Fruit fly (Drosophila melanogaster): ENCODE data around the gene TwdlZ.

TwdlZ gene

DNA sequence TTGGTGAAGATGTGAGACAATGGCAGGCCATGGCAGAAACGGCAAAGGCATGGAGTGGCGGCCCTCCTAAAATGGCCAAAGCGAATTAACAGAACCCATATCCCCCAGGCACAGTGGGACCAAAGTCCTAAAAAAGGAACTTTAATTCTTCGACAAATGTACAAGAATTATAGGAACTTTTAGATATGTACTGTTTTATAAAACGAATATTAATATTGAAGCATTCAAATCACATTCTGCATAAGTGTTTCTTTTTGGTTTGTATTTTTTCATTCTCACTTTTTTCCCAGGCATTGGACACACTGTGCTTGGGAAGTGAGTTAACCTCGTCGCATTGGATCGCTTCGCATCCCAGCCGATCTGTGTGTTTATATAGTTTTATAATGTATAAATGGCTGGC, 27.0 kb downstream of the TwdlZ start (continued):
- TF ChIP-seq stc (GFP tag; IDR thresholded peaks at IDR 0.05) (no peak), CG7372 (GFP tag; IDR thresholded peaks at IDR 0.05) (no peak), CG17912 (GFP tag; optimal IDR thresholded peaks at IDR 0.05) (no peak), HHEX (GFP tag; optimal IDR thresholded peaks at IDR 0.05) (no peak), grau (tag; optimal IDR thresholded peaks at IDR 0.05) (peak; percentile 3), bigmax (GFP tag; optimal IDR thresholded peaks at IDR 0.05) (no peak), CG16815 (GFP tag; optimal IDR thresholded peaks at IDR 0.05) (no peak), Drgx (GFP tag; IDR thresholded peaks at IDR 0.05) (peak; percentile 32; the same call in 1 of the 2 replicates), pzg (GFP tag; optimal IDR thresholded peaks at IDR 0.05) (no peak), CG8478 (optimal IDR thresholded peaks at IDR 0.05) (no peak), CG10462 (GFP tag; optimal IDR thresholded peaks at IDR 0.05) (no peak), chif (GFP tag; optimal IDR thresholded peaks at IDR 0.05) (no peak), CG15269 (tag; optimal IDR thresholded peaks at IDR 0.05) (no peak), pfk (GFP tag; optimal IDR thresholded peaks at IDR 0.05) (no peak), zfh2 (GFP tag; optimal IDR thresholded peaks at IDR 0.05) (no peak), btn (GFP tag; optimal IDR thresholded peaks at IDR 0.05) (no peak), Poxn (GFP tag; IDR thresholded peaks at IDR 0.05) (no peak), Med (GFP tag) (peak; percentile 80), CG2712 (tag; optimal IDR thresholded peaks at IDR 0.05) (peak; percentile 15), E2f1 (GFP tag; IDR thresholded peaks at IDR 0.05) (no peak), CG15479 (GFP tag; optimal IDR thresholded peaks at IDR 0.05) (no peak), run (tag; optimal IDR thresholded peaks at IDR 0.05) (no peak), CG11696 (GFP tag; IDR thresholded peaks at IDR 0.05) (no peak), HmgZ (tag; optimal IDR thresholded peaks at IDR 0.05) (no peak)

DNA sequence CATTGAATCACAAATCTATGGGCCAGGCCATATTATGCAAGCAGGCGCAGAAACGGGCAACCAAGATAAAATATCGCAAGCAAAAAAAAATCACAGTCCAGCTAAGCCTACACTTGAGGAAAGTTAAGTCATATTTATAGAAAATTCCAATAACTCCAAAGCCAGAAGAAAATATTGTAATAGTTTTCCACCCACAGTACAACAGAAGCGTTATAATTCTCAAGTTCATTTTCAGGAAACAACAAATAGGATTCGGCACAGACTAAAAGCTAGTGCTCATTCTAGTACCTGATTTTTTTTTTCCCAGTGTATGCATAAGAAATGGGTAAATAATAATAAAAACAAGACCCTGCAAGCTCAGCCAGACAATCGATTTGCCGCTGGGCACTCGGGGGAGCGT, 27.8 kb downstream of the TwdlZ start:
- TF ChIP-seq Sox102F (GFP tag; optimal IDR thresholded peaks at IDR 0.05) (peak; percentile 8), sens (GFP tag) (peak; percentile 43), Drgx (GFP tag; IDR thresholded peaks at IDR 0.05) (peak; percentile 39; the same call in 1 of the 2 replicates), trem (tag; optimal IDR thresholded peaks at IDR 0.05) (no peak), CG11504 (tag; optimal IDR thresholded peaks at IDR 0.05) (peak; percentile 23), Hr51 (GFP tag; optimal IDR thresholded peaks at IDR 0.05) (peak in 1 of 2 experiments; percentile 14), Pdp1 (GFP tag; optimal IDR thresholded peaks at IDR 0.05) (peak in 1 of 2 experiments; percentile 4), vvl (GFP tag; IDR thresholded peaks at IDR 0.05) (no peak), gem (tag; optimal IDR thresholded peaks at IDR 0.05) (peak; percentile 28), wdn (GFP tag; IDR thresholded peaks at IDR 0.05) (no peak)

DNA sequence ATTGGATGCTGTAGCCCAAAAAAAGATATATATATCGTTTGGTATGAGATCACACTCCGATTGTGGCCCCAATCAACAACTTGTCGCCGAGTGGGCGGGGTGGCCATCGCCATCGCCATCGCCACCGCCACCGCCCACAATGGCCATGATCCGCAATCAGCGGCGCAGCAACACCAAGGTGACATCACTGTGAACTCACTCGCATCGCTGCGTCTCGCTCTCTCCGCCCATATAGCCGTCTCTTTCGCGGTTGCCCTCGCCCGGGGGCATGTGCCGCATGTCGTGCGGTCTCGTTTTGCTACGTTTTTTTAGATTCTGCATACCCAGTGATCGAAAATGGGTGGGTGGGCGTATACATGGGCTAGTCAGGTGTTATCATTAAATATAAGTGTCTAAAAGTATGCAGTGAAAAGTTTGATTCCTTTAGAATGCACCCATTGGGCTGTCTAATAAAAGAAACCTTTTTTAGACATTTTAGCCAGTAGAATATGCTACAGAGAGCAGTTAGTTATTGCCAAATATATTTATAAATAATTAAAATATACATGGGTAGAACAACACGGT, 29.0 kb downstream of the TwdlZ start:
- TF ChIP-seq CG10654 (GFP tag; optimal IDR thresholded peaks at IDR 0.05) (no peak), CG17612 (GFP tag; IDR thresholded peaks at IDR 0.05) (peak; percentile 96), CG8290 (GFP tag; optimal IDR thresholded peaks at IDR 0.05) (no peak), CG8290 (tag; optimal IDR thresholded peaks at IDR 0.05) (peak; percentile 50 to 69), ken (GFP tag; IDR thresholded peaks at IDR 0.05) (no peak), CG10543 (GFP tag; optimal IDR thresholded peaks at IDR 0.05) (peak; percentile 38), CG1832 (GFP tag; optimal IDR thresholded peaks at IDR 0.05) (peak; percentile 66), chm (GFP tag; IDR thresholded peaks at IDR 0.05) (no peak), Med (GFP tag) (peak; percentile 42), ci (GFP tag; IDR thresholded peaks at IDR 0.05) (peak; percentile 50; the same call in 1 of the 3 replicates), Atf3 (GFP tag; optimal IDR thresholded peaks at IDR 0.05) (peak; percentile 47), CG10321 (GFP tag; IDR thresholded peaks at IDR 0.05) (peak; percentile 89), CG14441 (GFP tag; IDR thresholded peaks at IDR 0.05) (no peak), CG12769 (tag; optimal IDR thresholded peaks at IDR 0.05) (peak; percentile 54), sd (tag; optimal IDR thresholded peaks at IDR 0.05) (peak; percentile 19), CG2199 (GFP tag; IDR thresholded peaks at IDR 0.05) (0 out of 3 replicates have a peak, but pooled peaks have one; percentile 19), BEAF-32 (GFP tag; optimal IDR thresholded peaks at IDR 0.05) (no peak), CG3995 (GFP tag; optimal IDR thresholded peaks at IDR 0.05) (no peak), Nf-YC (tag; optimal IDR thresholded peaks at IDR 0.05) (peak; percentile 21)

Data from whole organism, embryonic.